Fruit fly (Drosophila melanogaster): Measurements from ENCODE around the gene GstT3.

GstT3 gene

dm6 chrX:20502776-20503503 lies 35.7 kb downstream of the GstT3 start (continued):
- TF ChIP-seq CG7556 (GFP tag; optimal IDR thresholded peaks at IDR 0.05) (peak; percentile 56), bowl (GFP tag; IDR thresholded peaks at IDR 0.05) (no peak), lilli (GFP tag; optimal IDR thresholded peaks at IDR 0.05) (peak; percentile 10), lab (GFP tag; optimal IDR thresholded peaks at IDR 0.05) (peak; percentile 81), Hmx (GFP tag; optimal IDR thresholded peaks at IDR 0.05) (no peak), CG4730 (GFP tag; IDR thresholded peaks at IDR 0.05) (0 out of 2 replicates have a peak, but pooled peaks have one; percentile 11), CG4424 (GFP tag; optimal IDR thresholded peaks at IDR 0.05) (peak; percentile 13), Atf6 (GFP tag; IDR thresholded peaks at IDR 0.05) (peak; percentile 64), crol (GFP tag; IDR thresholded peaks at IDR 0.05) (peak; percentile 91), Hsf (GFP tag; optimal IDR thresholded peaks at IDR 0.05) (peak; percentile 20), CG7357 (GFP tag; IDR thresholded peaks at IDR 0.05) (no peak), CG31441 (GFP tag; IDR thresholded peaks at IDR 0.05) (peak; percentile 61), CG10543 (GFP tag; optimal IDR thresholded peaks at IDR 0.05) (peak; percentile 71), CG8290 (GFP tag; optimal IDR thresholded peaks at IDR 0.05) (peak; percentile 97), CG8290 (tag; optimal IDR thresholded peaks at IDR 0.05) (peak; percentile 92 to 97), fd3F (GFP tag; optimal IDR thresholded peaks at IDR 0.05) (peak; percentile 4), fd96Cb (tag; optimal IDR thresholded peaks at IDR 0.05) (peak; percentile 34), Oli (tag; optimal IDR thresholded peaks at IDR 0.05) (peak; percentile 40), CG42726 (GFP tag; IDR thresholded peaks at IDR 0.05; ENCODE audit: partially characterized antibody) (no peak), Fer3 (tag; optimal IDR thresholded peaks at IDR 0.05) (peak; percentile 38), CG8944 (GFP tag; optimal IDR thresholded peaks at IDR 0.05) (no peak), pan (optimal IDR thresholded peaks at IDR 0.05) (no peak), pan (GFP tag; optimal IDR thresholded peaks at IDR 0.05 in 1 of 2, IDR thresholded peaks at IDR 0.05 in 1 of 2) (peak in 1 of 2 experiments; percentile 26), CG12659 (GFP tag; optimal IDR thresholded peaks at IDR 0.05) (peak; percentile 47), HHEX (GFP tag; optimal IDR thresholded peaks at IDR 0.05) (peak; percentile 56), fd102C (GFP tag; optimal IDR thresholded peaks at IDR 0.05) (no peak), tna (GFP tag; IDR thresholded peaks at IDR 0.05; ENCODE audit: partially characterized antibody) (no peak), CG2712 (tag; optimal IDR thresholded peaks at IDR 0.05) (peak; percentile 30), Eip74EF (GFP tag; optimal IDR thresholded peaks at IDR 0.05) (peak in 1 of 2 experiments; percentile 27), pnt (GFP tag; optimal IDR thresholded peaks at IDR 0.05) (no peak), usp (GFP tag; optimal IDR thresholded peaks at IDR 0.05) (no peak), Xrp1 (GFP tag; IDR thresholded peaks at IDR 0.05) (0 out of 2 replicates have a peak, but pooled peaks have one; percentile 11), CG1233 (GFP tag; optimal IDR thresholded peaks at IDR 0.05) (peak; percentile 42), CG6854 (GFP tag; optimal IDR thresholded peaks at IDR 0.05) (peak; percentile 40), CG9437 (GFP tag; optimal IDR thresholded peaks at IDR 0.05) (peak; percentile 49), CG31365 (tag; optimal IDR thresholded peaks at IDR 0.05) (no peak), Hmr (GFP tag; optimal IDR thresholded peaks at IDR 0.05) (peak; percentile 68), ro (GFP tag; IDR thresholded peaks at IDR 0.05) (0 out of 2 replicates have a peak, but pooled peaks have one; percentile 18), E2f2 (GFP tag; IDR thresholded peaks at IDR 0.05) (0 out of 2 replicates have a peak, but pooled peaks have one; percentile 20), CG11093 (GFP tag; IDR thresholded peaks at IDR 0.05) (0 out of 3 replicates have a peak, but pooled peaks have one; percentile 29), grau (tag; optimal IDR thresholded peaks at IDR 0.05) (peak; percentile 59), mam (GFP tag; optimal IDR thresholded peaks at IDR 0.05) (peak; percentile 41), slbo (GFP tag; IDR thresholded peaks at IDR 0.05) (peak; percentile 60), CG13424 (tag; optimal IDR thresholded peaks at IDR 0.05) (peak; percentile 59), Gug (GFP tag; IDR thresholded peaks at IDR 0.05) (peak; percentile 8; the same call in 1 of the 4 replicates), so (GFP tag; IDR thresholded peaks at IDR 0.05) (no peak), CG11504 (tag; optimal IDR thresholded peaks at IDR 0.05) (peak; percentile 68)

Data from whole organism, embryonic.